Fruit fly (Drosophila melanogaster) whole organism, prepupa: ENCODE data around the gene Ced-12.

ENCODE experiments used
- CG7368 ChIP-seq: fragments of 200-800 bp; sonication (Bioruptor generic); optimal IDR thresholded peaks from 3 replicates; lab custom pipeline; 2016; ENCODE audit warnings: missing biosample characterization, missing genetic modification characterization
- Lpt ChIP-seq: fragments of 200-800 bp; sonication (Bioruptor generic); optimal IDR thresholded peaks from 3 replicates; lab custom pipeline; 2016; ENCODE audit warnings: missing biosample characterization, missing genetic modification characterization
- Smox ChIP-seq: fragments of 200-800 bp; sonication (Bioruptor generic); optimal IDR thresholded peaks from 3 replicates; lab custom pipeline; 2016; ENCODE audit warnings: missing biosample characterization, missing genetic modification characterization

dm6 chr2L:12081118-12081665 lies 16.4 kb upstream of the Ced-12 start:
- TF ChIP-seq Smox (GFP tag; lab: Kevin White, UChicago) (no peak), Lpt (GFP tag; lab: Kevin White, UChicago) (no peak), CG7368 (GFP tag; lab: Kevin White, UChicago) (no peak)
